Fruit fly (Drosophila melanogaster) whole organism, pupa: ENCODE measurements around the gene E2f1.

Experiments used
- CG10348 ChIP-seq: fragments of 200-800 bp; sonication (Bioruptor generic); IDR thresholded peaks from 2 replicates; pipeline ENCODE4 v1.3.6; 2022; ENCODE audit warnings: missing biosample characterization, missing genetic modification characterization
- CG12605 ChIP-seq: fragments of 200-800 bp; sonication (Bioruptor generic); IDR thresholded peaks from 2 replicates; pipeline ENCODE4 v1.3.6; 2022; ENCODE audit warnings: missing biosample characterization, missing genetic modification characterization
- CG13204 ChIP-seq: fragments of 200-800 bp; sonication (Bioruptor generic); optimal IDR thresholded peaks from 2 replicates; lab custom pipeline; 2018; ENCODE audit warnings: missing biosample characterization, mild to moderate bottlenecking, missing genetic modification characterization, moderate library complexity
- CG14655 ChIP-seq: fragments of 200-800 bp; sonication (Bioruptor generic); optimal IDR thresholded peaks from 3 replicates; lab custom pipeline; 2017; ENCODE audit warnings: mild to moderate bottlenecking, missing biosample characterization, missing genetic modification reagents, missing genetic modification characterization
- CG15710 ChIP-seq: fragments of 200-800 bp; sonication (Bioruptor generic); optimal IDR thresholded peaks from 2 replicates; lab custom pipeline; 2018; ENCODE audit warnings: missing biosample characterization, mild to moderate bottlenecking, missing genetic modification characterization, moderate library complexity
- CG17806 ChIP-seq: fragments of 200-800 bp; sonication (Bioruptor generic); optimal IDR thresholded peaks from 2 replicates; lab custom pipeline; 2018; ENCODE audit warnings: missing biosample characterization, mild to moderate bottlenecking, missing genetic modification characterization, moderate library complexity
- CG32121 ChIP-seq: fragments of 200-800 bp; sonication (Bioruptor generic); IDR thresholded peaks from 2 replicates; pipeline ENCODE4 v1.3.6; 2022; ENCODE audit warnings: missing biosample characterization, missing genetic modification characterization
- CG34367 ChIP-seq: fragments of 200-800 bp; sonication (Bioruptor generic); optimal IDR thresholded peaks from 2 replicates; lab custom pipeline; 2018; ENCODE audit warnings: missing biosample characterization, mild to moderate bottlenecking, missing genetic modification characterization
- CG4496 ChIP-seq: fragments of 200-800 bp; sonication (Bioruptor generic); IDR thresholded peaks from 3 replicates; pipeline ENCODE4 v1.3.6; 2022; ENCODE audit warnings: missing biosample characterization, missing genetic modification characterization
- CG8159 ChIP-seq: fragments of 200-800 bp; sonication (Bioruptor generic); optimal IDR thresholded peaks from 3 replicates; lab custom pipeline; 2018; ENCODE audit warnings: missing biosample characterization, mild to moderate bottlenecking, missing genetic modification characterization, moderate library complexity
- CG8301 ChIP-seq: fragments of 200-800 bp; sonication (Bioruptor generic); optimal IDR thresholded peaks from 2 replicates; lab custom pipeline; 2018; ENCODE audit warnings: missing biosample characterization, mild to moderate bottlenecking, missing genetic modification characterization
- CG9948 ChIP-seq: fragments of 200-800 bp; sonication (Bioruptor generic); optimal IDR thresholded peaks from 2 replicates; lab custom pipeline; 2018; ENCODE audit warnings: missing biosample characterization, mild to moderate bottlenecking, missing genetic modification characterization, moderate library complexity
- D1 ChIP-seq: fragments of 200-800 bp; sonication (Bioruptor generic); optimal IDR thresholded peaks from 2 replicates; lab custom pipeline; 2018; ENCODE audit warnings: missing biosample characterization, mild to moderate bottlenecking, missing genetic modification characterization, moderate library complexity
- EcR ChIP-seq: fragments of 200-800 bp; sonication (Bioruptor generic); optimal IDR thresholded peaks from 3 replicates; lab custom pipeline; 2019; ENCODE audit warnings: missing biosample characterization, missing genetic modification characterization, mild to moderate bottlenecking, moderate library complexity, missing genetic modification reagents
- Ets98B ChIP-seq: fragments of 200-800 bp; sonication (Bioruptor generic); IDR thresholded peaks from 2 replicates; pipeline ENCODE4 v1.3.6; 2022; ENCODE audit warnings: missing biosample characterization, missing genetic modification characterization
- Pif1A ChIP-seq: fragments of 200-800 bp; sonication (Bioruptor generic); optimal IDR thresholded peaks from 3 replicates; lab custom pipeline; 2016; ENCODE audit warnings: missing biosample characterization, missing genetic modification characterization
- Pif1B ChIP-seq: fragments of 200-800 bp; sonication (Bioruptor generic); optimal IDR thresholded peaks from 3 replicates; lab custom pipeline; 2016; ENCODE audit warnings: missing biosample characterization, missing genetic modification characterization
- Snoo ChIP-seq: fragments of 200-800 bp; sonication (Bioruptor generic); optimal IDR thresholded peaks from 3 replicates; lab custom pipeline; 2017; ENCODE audit warnings: missing biosample characterization, mild to moderate bottlenecking, missing genetic modification characterization, inconsistent platforms
- fd96Ca ChIP-seq: fragments of 200-800 bp; sonication (Bioruptor generic); IDR thresholded peaks from 3 replicates; pipeline ENCODE4 v1.3.6; 2022; ENCODE audit warnings: missing biosample characterization, missing genetic modification characterization
- gl ChIP-seq: fragments of 200-800 bp; sonication (Bioruptor generic); optimal IDR thresholded peaks from 2 replicates; lab custom pipeline; 2018; ENCODE audit warnings: missing biosample characterization, mild to moderate bottlenecking, missing genetic modification characterization
- rn ChIP-seq: fragments of 200-800 bp; sonication (Bioruptor generic); IDR thresholded peaks from 2 replicates; pipeline ENCODE4 v1.3.6; 2022; ENCODE audit warnings: missing biosample characterization, missing genetic modification characterization

Gene E2f1

dm6 chr3R:21654755-21655154, 5.9 kb downstream of the E2f1 start:
- TF ChIP-seq CG8159 (tag; lab: Kevin White, UChicago): peak; percentile 61
- no peak for TF ChIP-seq gl (tag; lab: Kevin White, UChicago)
- TF ChIP-seq CG34367 (tag; lab: Kevin White, UChicago): no peak
- no peak for TF ChIP-seq Pif1B

- peak; percentile 56 for TF ChIP-seq CG13204
- peak; percentile 71 for TF ChIP-seq gl (tag; lab: Kevin White, UChicago)
- TF ChIP-seq CG17806: no peak
- peak; percentile 67 for TF ChIP-seq EcR (GFP tag; lab: Kevin White, UChicago)
Measured at dm6 chr3R:21653434-21653833, 7.2 kb downstream of the E2f1 start.

- TF ChIP-seq Pif1B: no peak
- peak; percentile 69 for TF ChIP-seq CG8159 (tag; lab: Kevin White, UChicago)
- TF ChIP-seq CG9948 (tag; lab: Kevin White, UChicago): peak; percentile 66
- peak; percentile 30 for TF ChIP-seq gl (tag; lab: Kevin White, UChicago)
- TF ChIP-seq CG10348: no peak
- TF ChIP-seq CG15710 (tag; lab: Kevin White, UChicago): peak; percentile 53
- TF ChIP-seq CG13204: peak; percentile 15
- TF ChIP-seq CG34367 (tag; lab: Kevin White, UChicago): peak; percentile 50
- TF ChIP-seq Pif1A (GFP tag; lab: Kevin White, UChicago): peak; percentile 28
- TF ChIP-seq CG32121 (GFP tag; lab: Robert Waterston, UW): peak; percentile 48; the same call in 1 of the 2 replicates
- TF ChIP-seq CG12605 (GFP tag; lab: Robert Waterston, UW): peak; percentile 41; the same call in 1 of the 2 replicates
- TF ChIP-seq CG14655 (GFP tag; lab: Kevin White, UChicago): peak; percentile 75
- TF ChIP-seq CG4496 (GFP tag; lab: Robert Waterston, UW): peak; percentile 74
- peak; percentile 40; the same call in 1 of the 2 replicates for TF ChIP-seq Ets98B (GFP tag; lab: Robert Waterston, UW)
- TF ChIP-seq EcR (GFP tag; lab: Kevin White, UChicago): no peak
- TF ChIP-seq D1 (tag; lab: Kevin White, UChicago): no peak
- TF ChIP-seq CG8301 (tag; lab: Kevin White, UChicago): peak; percentile 52
- 0 out of 2 replicates have a peak, but pooled peaks have one; percentile 12 for TF ChIP-seq rn (GFP tag; lab: Robert Waterston, UW)
- no peak for TF ChIP-seq Snoo (tag; lab: Kevin White, UChicago)
- TF ChIP-seq fd96Ca (GFP tag; lab: Robert Waterston, UW): peak; percentile 63; the same call in 1 of the 3 replicates
- TF ChIP-seq CG17806: peak; percentile 48
Measured at dm6 chr3R:21652891-21653394, 7.7 kb downstream of the E2f1 start.

- TF ChIP-seq CG32121 (GFP tag; lab: Robert Waterston, UW) (peak; percentile 51; the same call in 1 of the 2 replicates), CG14655 (GFP tag; lab: Kevin White, UChicago) (peak; percentile 96), Snoo (tag; lab: Kevin White, UChicago) (peak; percentile 74), CG8159 (tag; lab: Kevin White, UChicago) (peak; percentile 97), rn (GFP tag; lab: Robert Waterston, UW) (peak; percentile 65), CG34367 (tag; lab: Kevin White, UChicago) (peak; percentile 88), EcR (GFP tag; lab: Kevin White, UChicago) (peak; percentile 76), Pif1B (peak; percentile 77), CG17806 (peak; percentile 90), gl (tag; lab: Kevin White, UChicago) (no peak), CG4496 (GFP tag; lab: Robert Waterston, UW) (no peak), fd96Ca (GFP tag; lab: Robert Waterston, UW) (peak; percentile 70), D1 (tag; lab: Kevin White, UChicago) (peak; percentile 87), CG8301 (tag; lab: Kevin White, UChicago) (peak; percentile 90), CG13204 (peak; percentile 32), Pif1A (GFP tag; lab: Kevin White, UChicago) (peak; percentile 52), Ets98B (GFP tag; lab: Robert Waterston, UW) (peak; percentile 33; the same call in 1 of the 2 replicates), CG9948 (tag; lab: Kevin White, UChicago) (peak; percentile 96), CG12605 (GFP tag; lab: Robert Waterston, UW) (no peak; the same call in none of the 2 replicates), CG10348 (no peak), CG15710 (tag; lab: Kevin White, UChicago) (peak; percentile 95)
- TF ChIP-seq, all 21 proteins: peak for 17
Measured at dm6 chr3R:21651048-21651887, 9.4 kb downstream of the E2f1 start.

dm6 chr3R:21650506-21650905, 10.2 kb downstream of the E2f1 start:
- TF ChIP-seq EcR (GFP tag; lab: Kevin White, UChicago) (peak; percentile 20), fd96Ca (GFP tag; lab: Robert Waterston, UW) (peak; percentile 24; the same call in 1 of the 3 replicates), CG13204 (peak; percentile 72), CG12605 (GFP tag; lab: Robert Waterston, UW) (no peak), CG15710 (tag; lab: Kevin White, UChicago) (no peak)
- TF ChIP-seq, all 21 proteins: peak for 3
